Worm (Caenorhabditis elegans) whole organism, L3 larva: ENCODE measurements around the gene csn-3.

Experiments used
- R02D3.7 ChIP-seq: fragments of 150-350 bp; optimal IDR thresholded peaks from 2 replicates; lab custom pipeline; 2014; ENCODE audit warnings: missing biosample characterization, missing genetic modification characterization
- ZK546.5 ChIP-seq: sonication (generic microtip); optimal IDR thresholded peaks from 2 replicates; lab custom pipeline; 2017; ENCODE audit warnings: missing biosample characterization, missing genetic modification characterization
- aly-2 ChIP-seq: fragments of 150-350 bp; optimal IDR thresholded peaks from 2 replicates; lab custom pipeline; 2014; ENCODE audit warnings: missing biosample characterization, missing genetic modification characterization
- ama-1 ChIP-seq: fragments of 150-350 bp; optimal IDR thresholded peaks from 2 replicates; lab custom pipeline; 2018
- ceh-16 ChIP-seq: sonication (generic microtip); optimal IDR thresholded peaks from 2 replicates; lab custom pipeline; 2017; ENCODE audit warnings: missing biosample characterization, missing genetic modification characterization
- ceh-28 ChIP-seq: fragments of 150-350 bp; optimal IDR thresholded peaks from 2 replicates; lab custom pipeline; 2014; ENCODE audit warnings: missing biosample characterization, missing genetic modification reagents, missing genetic modification characterization
- ceh-82 ChIP-seq: fragments of 150-350 bp; optimal IDR thresholded peaks from 2 replicates; lab custom pipeline; 2014; ENCODE audit warnings: missing biosample characterization, missing genetic modification characterization
- ceh-9 ChIP-seq: sonication (generic microtip); optimal IDR thresholded peaks from 2 replicates; lab custom pipeline; 2018; ENCODE audit warnings: missing biosample characterization, missing genetic modification characterization
- daf-12 ChIP-seq: fragments of 150-350 bp; optimal IDR thresholded peaks from 2 replicates; lab custom pipeline; 2014; ENCODE audit warnings: missing biosample characterization, missing genetic modification reagents, missing genetic modification characterization
- egl-27 ChIP-seq: sonication (generic microtip); optimal IDR thresholded peaks from 4 replicates; lab custom pipeline; 2017; ENCODE audit warnings: missing biosample characterization, missing genetic modification reagents, missing genetic modification characterization
- egl-5 ChIP-seq: fragments of 150-350 bp; optimal IDR thresholded peaks from 2 replicates; lab custom pipeline; 2017; ENCODE audit warnings: missing biosample characterization, missing genetic modification reagents, missing genetic modification characterization, inconsistent platforms
- elt-2 ChIP-seq: sonication (generic microtip); optimal IDR thresholded peaks from 2 replicates; lab custom pipeline; 2016; ENCODE audit warnings: missing genetic modification reagents, mild to moderate bottlenecking, missing genetic modification characterization, missing compliant biosample characterization
- eor-1 ChIP-seq, 2 experiments: fragments of 150-350 bp; optimal IDR thresholded peaks; 2 replicates each; lab custom pipeline; 2014 to 2018; ENCODE audit warnings: missing biosample characterization in 2 of 2, missing genetic modification characterization in 2 of 2
- fkh-10 ChIP-seq: sonication (generic microtip); optimal IDR thresholded peaks from 2 replicates; lab custom pipeline; 2017; ENCODE audit warnings: missing biosample characterization, missing genetic modification reagents, missing genetic modification characterization
- fos-1 ChIP-seq: fragments of 150-350 bp; optimal IDR thresholded peaks from 2 replicates; lab custom pipeline; 2014; ENCODE audit warnings: missing biosample characterization, missing genetic modification characterization
- jun-1 ChIP-seq: fragments of 150-350 bp; optimal IDR thresholded peaks from 2 replicates; lab custom pipeline; 2014; ENCODE audit warnings: missing biosample characterization, missing genetic modification reagents, missing genetic modification characterization
- lin-15B ChIP-seq: fragments of 150-350 bp; optimal IDR thresholded peaks from 2 replicates; lab custom pipeline; 2014; ENCODE audit warnings: missing biosample characterization, missing genetic modification characterization
- lsy-12 ChIP-seq: sonication (generic microtip); optimal IDR thresholded peaks from 2 replicates; lab custom pipeline; 2016; ENCODE audit warnings: mild to moderate bottlenecking, missing genetic modification characterization, missing compliant biosample characterization
- mdl-1 ChIP-seq: fragments of 150-350 bp; optimal IDR thresholded peaks from 2 replicates; lab custom pipeline; 2014; ENCODE audit warnings: missing biosample characterization, missing genetic modification characterization
- mml-1 ChIP-seq: fragments of 150-350 bp; sonication (generic microtip); optimal IDR thresholded peaks from 3 replicates; lab custom pipeline; 2014; ENCODE audit warnings: missing biosample characterization, missing genetic modification characterization
- nfya-1 ChIP-seq: sonication (generic microtip); optimal IDR thresholded peaks from 2 replicates; lab custom pipeline; 2017; ENCODE audit warnings: missing genetic modification characterization, mild to moderate bottlenecking, missing compliant biosample characterization, antibody characterized with exemption, moderate library complexity; ENCODE audit not compliant: insufficient read depth
- nhr-11 ChIP-seq: fragments of 150-350 bp; optimal IDR thresholded peaks from 2 replicates; lab custom pipeline; 2014; ENCODE audit warnings: missing biosample characterization, missing genetic modification characterization
- nhr-12 ChIP-seq: fragments of 150-350 bp; optimal IDR thresholded peaks from 2 replicates; lab custom pipeline; 2014; ENCODE audit warnings: missing biosample characterization, missing genetic modification characterization
- nhr-23 ChIP-seq: fragments of 150-350 bp; optimal IDR thresholded peaks from 2 replicates; lab custom pipeline; 2014; ENCODE audit warnings: missing biosample characterization, missing genetic modification reagents, missing genetic modification characterization
- nhr-25 ChIP-seq: sonication (generic microtip); optimal IDR thresholded peaks from 2 replicates; lab custom pipeline; 2017; ENCODE audit warnings: missing biosample characterization, missing genetic modification characterization
- nhr-28 ChIP-seq: fragments of 150-350 bp; optimal IDR thresholded peaks from 2 replicates; lab custom pipeline; 2014; ENCODE audit warnings: missing biosample characterization, missing genetic modification characterization
- nhr-43 ChIP-seq: sonication (generic microtip); optimal IDR thresholded peaks from 2 replicates; lab custom pipeline; 2016; ENCODE audit warnings: mild to moderate bottlenecking, missing genetic modification characterization, missing compliant biosample characterization; ENCODE audit not compliant: poor library complexity, severe bottlenecking
- pha-4 ChIP-seq: fragments of 150-350 bp; optimal IDR thresholded peaks from 2 replicates; lab custom pipeline; 2014; ENCODE audit warnings: missing biosample characterization, missing genetic modification reagents, missing genetic modification characterization
- pqm-1 ChIP-seq: fragments of 150-350 bp; optimal IDR thresholded peaks from 2 replicates; lab custom pipeline; 2017; ENCODE audit warnings: missing biosample characterization, missing genetic modification characterization, inconsistent platforms
- skn-1 ChIP-seq: fragments of 150-350 bp; optimal IDR thresholded peaks from 2 replicates; lab custom pipeline; 2014; ENCODE audit warnings: missing biosample characterization, missing genetic modification characterization
- snpc-4 ChIP-seq: fragments of 150-350 bp; optimal IDR thresholded peaks from 2 replicates; lab custom pipeline; 2014; ENCODE audit warnings: missing biosample characterization, missing genetic modification characterization
- tbx-2 ChIP-seq: sonication (generic microtip); optimal IDR thresholded peaks from 2 replicates; lab custom pipeline; 2016; ENCODE audit warnings: mild to moderate bottlenecking, missing genetic modification characterization, missing compliant biosample characterization
- unc-39 ChIP-seq: sonication (generic microtip); optimal IDR thresholded peaks from 4 replicates; lab custom pipeline; 2017; ENCODE audit warnings: missing biosample characterization, missing genetic modification characterization
- zag-1 ChIP-seq: fragments of 150-350 bp; optimal IDR thresholded peaks from 2 replicates; lab custom pipeline; 2014; ENCODE audit warnings: missing biosample characterization, missing genetic modification characterization
- ztf-11 ChIP-seq: fragments of 150-350 bp; optimal IDR thresholded peaks from 2 replicates; lab custom pipeline; 2014; ENCODE audit warnings: missing biosample characterization, missing genetic modification characterization

Gene csn-3

ce11 chrIV:159864-160263 is 34.7 kb upstream of the csn-3 start, which contains the start of gene Y38C1AA.19:
Y38C1AA.19 (plus strand) TSS chrIV:160164.
- TF ChIP-seq nhr-12 (tag; lab: Kevin White, UChicago), result no peak
- no peak for TF ChIP-seq zag-1 (tag; lab: Kevin White, UChicago)
- TF ChIP-seq fos-1 (tag; lab: Kevin White, UChicago), result no peak
- TF ChIP-seq nhr-11 (tag; lab: Kevin White, UChicago), result no peak
- no peak for TF ChIP-seq R02D3.7
- no peak for TF ChIP-seq ama-1
- no peak for TF ChIP-seq tbx-2 (tag; lab: Kevin White, UChicago)
- TF ChIP-seq jun-1 (tag; lab: Kevin White, UChicago), result no peak

- TF ChIP-seq egl-5 (tag; lab: Kevin White, UChicago) (no peak), pqm-1 (peak; percentile 17), R02D3.7 (no peak), fos-1 (tag; lab: Kevin White, UChicago) (no peak), nhr-23 (tag; lab: Kevin White, UChicago) (no peak), ceh-28 (tag; lab: Kevin White, UChicago) (no peak), skn-1 (tag; lab: Kevin White, UChicago) (no peak)
Observed at ce11 chrIV:162530-162929, 32.0 kb upstream of the csn-3 start, which contains the start of gene Y38C1AA.6. Y38C1AA.6 (plus strand) TSS chrIV:162830.

- no peak for TF ChIP-seq ceh-28 (tag; lab: Kevin White, UChicago)
- TF ChIP-seq pha-4, result no peak
- TF ChIP-seq eor-1 (tag; optimal IDR thresholded peaks at IDR 0.05; lab: Kevin White, UChicago), result no peak
- no peak for TF ChIP-seq ceh-82 (tag; lab: Kevin White, UChicago)
- TF ChIP-seq elt-2 (tag; lab: Kevin White, UChicago), result peak; percentile 2
- TF ChIP-seq lin-15B (tag; lab: Kevin White, UChicago), result no peak
- TF ChIP-seq daf-12 (tag; lab: Kevin White, UChicago), result no peak
- TF ChIP-seq nhr-28 (tag; lab: Kevin White, UChicago), result no peak
- TF ChIP-seq nhr-43 (tag; lab: Kevin White, UChicago), result no peak
Observed at ce11 chrIV:164777-165176, 29.8 kb upstream of the csn-3 start, which contains the start of gene cutl-24. cutl-24 (plus strand) TSS chrIV:165077.

- TF ChIP-seq nhr-25 (tag; lab: Kevin White, UChicago), result peak; percentile 81
- TF ChIP-seq mdl-1 (tag; lab: Kevin White, UChicago), result no peak
Observed at ce11 chrIV:171036-171435, 23.5 kb upstream of the csn-3 start.

- TF ChIP-seq jun-1 (tag; lab: Kevin White, UChicago), result no peak
- no peak for TF ChIP-seq nhr-28 (tag; lab: Kevin White, UChicago)
- TF ChIP-seq ZK546.5 (tag; lab: Kevin White, UChicago), result no peak
- no peak for TF ChIP-seq ztf-11
- TF ChIP-seq aly-2 (tag; lab: Kevin White, UChicago), result no peak
- TF ChIP-seq egl-5 (tag; lab: Kevin White, UChicago), result no peak
- no peak for TF ChIP-seq elt-2 (tag; lab: Kevin White, UChicago)
- no peak for TF ChIP-seq lsy-12 (tag; lab: Kevin White, UChicago)
- TF ChIP-seq tbx-2 (tag; lab: Kevin White, UChicago), result no peak
- TF ChIP-seq ceh-9, result no peak
- TF ChIP-seq ceh-16 (tag; lab: Kevin White, UChicago), result no peak
- TF ChIP-seq mml-1 (tag; lab: Kevin White, UChicago), result no peak
- TF ChIP-seq unc-39 (tag; lab: Kevin White, UChicago), result no peak
- no peak for TF ChIP-seq R02D3.7
- TF ChIP-seq egl-27 (tag; lab: Kevin White, UChicago), result no peak
- TF ChIP-seq pha-4, result no peak
- no peak for TF ChIP-seq snpc-4 (tag; lab: Kevin White, UChicago)
- no peak for TF ChIP-seq fkh-10 (GFP tag; lab: Kevin White, UChicago)
Observed at ce11 chrIV:172990-173389, 21.6 kb upstream of the csn-3 start.

- TF ChIP-seq mdl-1 (tag; lab: Kevin White, UChicago) (no peak), pha-4 (no peak), ceh-28 (tag; lab: Kevin White, UChicago) (no peak), unc-39 (tag; lab: Kevin White, UChicago) (no peak), egl-5 (tag; lab: Kevin White, UChicago) (no peak), nfya-1 (tag; lab: Kevin White, UChicago) (no peak), snpc-4 (tag; lab: Kevin White, UChicago) (no peak), fkh-10 (GFP tag; lab: Kevin White, UChicago) (no peak)
Observed at ce11 chrIV:174115-174514, 20.4 kb upstream of the csn-3 start.
